Fruit fly (Drosophila melanogaster) whole organism, larva: ENCODE results near the gene CG1288.

Experiments used
- noc ChIP-seq: fragments of 200-800 bp; sonication (Bioruptor generic); optimal IDR thresholded peaks from 3 replicates; lab custom pipeline; 2019; ENCODE audit warnings: missing biosample characterization, mild to moderate bottlenecking, missing genetic modification characterization, moderate library complexity

CG1288 gene

DNA sequence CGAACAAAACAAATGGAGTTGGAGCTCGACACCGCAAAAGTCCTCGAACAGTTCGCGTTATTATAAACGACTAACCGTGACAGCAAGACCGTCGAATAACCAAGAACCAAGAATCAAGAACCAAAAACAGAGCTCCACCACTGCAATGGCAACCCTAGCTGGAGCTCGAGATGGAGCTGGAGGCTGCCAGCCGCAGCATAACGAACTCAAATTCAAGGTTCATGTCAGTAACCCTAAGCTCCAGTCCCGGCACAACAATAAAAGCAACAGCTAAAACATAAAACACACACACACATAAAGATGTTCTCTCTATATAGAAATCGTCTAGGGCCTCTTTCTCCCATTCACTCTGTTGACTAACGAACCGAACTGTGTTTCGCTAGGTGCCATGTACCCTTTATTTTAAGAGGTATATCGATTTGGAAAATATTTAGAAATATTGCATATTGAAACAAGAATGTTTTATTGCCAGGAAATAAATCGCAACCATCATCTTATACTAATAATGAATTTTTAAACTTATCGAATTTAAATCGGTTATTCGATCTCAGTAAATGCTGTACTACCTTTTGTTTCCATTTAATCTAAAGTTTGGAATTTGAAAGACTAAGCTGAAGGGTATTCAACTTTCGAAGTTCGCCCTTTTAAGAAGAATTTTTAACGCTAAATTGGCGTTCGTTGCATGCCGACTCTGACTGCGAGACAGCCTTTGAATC lies 36.7 kb downstream of the CG1288 start:
- TF ChIP-seq noc (tag; lab: Kevin White, UChicago) = no peak

dm6 chr3R:7169927-7170326 lies 38.3 kb downstream of the CG1288 start:
- no peak for TF ChIP-seq noc (tag; lab: Kevin White, UChicago)

DNA sequence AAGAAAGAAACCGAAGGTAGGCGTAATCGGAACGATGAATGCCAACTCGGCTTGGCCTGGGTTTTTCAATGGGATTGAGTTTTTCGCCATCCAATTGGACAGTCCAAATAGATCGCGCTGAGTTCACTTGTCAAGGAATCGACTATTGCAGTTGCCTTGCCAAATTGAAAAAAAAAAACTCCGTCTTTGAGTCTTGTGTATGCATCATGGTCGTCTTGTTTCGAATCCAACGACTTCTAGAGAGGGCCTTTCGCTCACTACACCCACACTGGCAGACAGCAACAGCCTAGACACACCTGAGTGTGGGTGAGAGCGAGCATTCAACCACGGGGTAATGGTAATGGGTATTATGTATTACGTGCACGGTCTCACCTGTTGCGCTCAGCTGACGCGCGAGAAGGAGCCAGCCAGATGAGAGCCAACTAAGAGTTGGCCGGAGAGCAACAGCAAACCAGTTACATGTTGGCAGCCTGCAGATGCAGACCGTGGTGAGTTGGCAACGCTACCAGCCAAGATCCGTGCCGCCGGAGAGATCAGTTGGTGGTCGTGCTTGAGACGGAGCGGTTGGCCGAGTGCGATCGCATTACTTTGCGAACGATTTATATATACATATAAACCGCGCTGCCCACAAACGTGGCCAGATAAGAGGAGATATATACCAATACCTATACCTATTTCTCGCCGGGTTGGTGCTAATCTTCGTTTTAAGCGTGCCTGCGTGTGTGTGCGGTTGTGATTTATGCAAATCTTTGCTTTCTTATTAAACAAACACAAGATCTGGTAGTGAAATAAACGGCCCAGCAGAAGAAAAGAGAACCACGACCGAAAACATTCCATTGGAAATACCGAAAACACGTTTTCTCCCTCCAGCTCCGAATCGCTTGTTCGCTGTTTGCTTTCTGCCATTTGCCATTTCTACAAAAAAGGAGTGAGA lies 45.6 kb downstream of the CG1288 start, which contains the start of gene sas:
Gene sas, plus strand, starts transcription at position 453 of the 934 bp plus-strand sequence.
- TF ChIP-seq noc (tag; lab: Kevin White, UChicago) = no peak

- TF ChIP-seq noc (tag; lab: Kevin White, UChicago) = no peak
Measured at dm6 chr3R:7159615-7160014, 48.6 kb downstream of the CG1288 start.

DNA sequence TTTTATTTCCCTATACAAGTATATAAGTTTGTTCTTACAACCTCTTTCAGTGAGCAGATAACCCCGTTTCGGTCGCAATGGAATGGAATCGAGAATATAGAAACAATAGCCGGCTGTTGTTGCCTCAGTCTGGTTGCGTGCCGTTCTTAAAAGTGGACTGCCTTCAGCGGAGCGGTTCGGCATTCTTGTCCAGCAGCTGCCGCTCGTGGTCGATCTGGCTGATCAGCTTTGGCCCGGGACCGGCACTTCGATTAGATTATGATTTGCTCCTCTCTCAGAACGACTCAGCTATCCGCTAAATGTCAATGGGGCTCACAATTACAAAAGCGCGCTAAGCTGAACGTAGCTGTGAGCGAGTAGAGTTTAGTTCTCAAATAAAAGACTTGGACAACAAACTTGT lies 51.1 kb downstream of the CG1288 start:
- no peak for TF ChIP-seq noc (tag; lab: Kevin White, UChicago)
